Fruit fly (Drosophila melanogaster) whole organism, embryonic: Measurements from ENCODE around the gene CG12398.

ENCODE experiments used
- CG17802 ChIP-seq: fragments of 200-800 bp; sonication (Bioruptor generic); optimal IDR thresholded peaks from 2 replicates; lab custom pipeline; 2018; ENCODE audit warnings: missing biosample characterization, mild to moderate bottlenecking, missing genetic modification characterization, moderate library complexity
- Dbx ChIP-seq: fragments of 200-800 bp; sonication (Bioruptor generic); IDR thresholded peaks from 3 replicates; pipeline ENCODE4 v1.3.6; 2022; ENCODE audit warnings: missing biosample characterization, missing genetic modification characterization

DNA sequence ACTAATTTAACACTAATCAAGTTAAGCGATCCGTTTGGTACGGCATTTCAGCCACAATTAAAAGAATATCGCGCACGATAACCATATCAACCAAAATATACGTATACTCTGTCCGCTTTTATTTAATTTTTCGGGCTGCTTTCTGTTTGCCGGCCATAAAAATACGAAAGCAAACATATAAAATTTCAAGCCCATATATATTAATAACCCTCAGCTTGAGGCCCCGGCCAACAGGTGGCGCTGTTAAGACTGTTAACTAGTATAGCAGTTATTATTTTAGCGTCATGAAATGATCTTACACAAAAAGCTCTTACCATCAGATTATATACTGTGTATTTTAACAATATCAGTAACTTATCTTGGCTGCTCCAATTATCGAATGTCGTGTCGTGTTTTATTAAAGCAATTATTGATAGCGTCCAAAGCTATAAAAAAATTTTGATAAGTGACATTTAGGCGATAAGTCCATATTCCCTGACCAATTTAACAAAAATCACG is 5.2 kb upstream of the CG12398 start, which contains the start of gene Eo:
- TF ChIP-seq CG17802 (tag; lab: Kevin White, UChicago) (no peak), Dbx (GFP tag; lab: Robert Waterston, UW) (no peak)
